Fruit fly (Drosophila melanogaster) S2 (cell line): Measurements from ENCODE around the gene CG10959.

ENCODE experiments used
- CG8478 ChIP-seq: fragments of >200 bp; optimal IDR thresholded peaks from 2 replicates; lab custom pipeline; 2018
- CTCF ChIP-seq, 2 experiments: fragments of >200 bp; optimal IDR thresholded peaks; 2 replicates each; lab custom pipeline; 2018

dm6 chrX:8194559-8194958, 46.0 kb downstream of the CG10959 start:
- TF ChIP-seq CG8478 (lab: Kevin White, UChicago) (no peak), CTCF (optimal IDR thresholded peaks at IDR 0.05; lab: Kevin White, UChicago) (no peak)
